Worm (Caenorhabditis elegans) whole organism, early embryonic: Measurements from ENCODE around the gene ZK930.2.

Source experiments
- B0310.2 ChIP-seq: sonication (generic microtip); optimal IDR thresholded peaks from 2 replicates; lab custom pipeline; 2016; ENCODE audit warnings: mild to moderate bottlenecking, missing genetic modification characterization, missing compliant biosample characterization
- ama-1 ChIP-seq: fragments of 150-350 bp; optimal IDR thresholded peaks from 2 replicates; lab custom pipeline; 2014
- flt-1 ChIP-seq: fragments of 200-800 bp; sonication (Bioruptor generic); IDR thresholded peaks from 2 replicates; pipeline ENCODE4 v1.3.6; 2022; ENCODE audit warnings: missing genetic modification characterization, missing compliant biosample characterization
- hmbx-1 ChIP-seq: sonication (generic microtip); optimal IDR thresholded peaks from 2 replicates; lab custom pipeline; 2016; ENCODE audit warnings: mild to moderate bottlenecking, missing genetic modification characterization, missing compliant biosample characterization
- hnd-1 ChIP-seq: sonication (generic microtip); optimal IDR thresholded peaks from 2 replicates; lab custom pipeline; 2016; ENCODE audit warnings: missing genetic modification characterization, missing compliant biosample characterization
- sea-1 ChIP-seq: fragments of 200-800 bp; sonication (Bioruptor generic); conservative IDR thresholded peaks from 2 replicates; pipeline ENCODE4 v1.3.6; 2022; ENCODE audit warnings: missing genetic modification characterization, missing compliant biosample characterization
- tbx-11 ChIP-seq: fragments of 200-800 bp; sonication (Bioruptor generic); IDR thresholded peaks from 2 replicates; pipeline ENCODE4 v1.3.6; 2022; ENCODE audit warnings: missing genetic modification characterization, missing compliant biosample characterization
- tbx-37 ChIP-seq: fragments of 200-800 bp; sonication (Bioruptor generic); conservative IDR thresholded peaks from 2 replicates; pipeline ENCODE4 v1.3.6; 2022; ENCODE audit warnings: missing genetic modification reagents, missing genetic modification characterization, missing compliant biosample characterization
- tra-4 ChIP-seq: sonication (generic microtip); optimal IDR thresholded peaks from 2 replicates; lab custom pipeline; 2017; ENCODE audit warnings: missing genetic modification characterization, missing compliant biosample characterization

- TF ChIP-seq hmbx-1 (tag; lab: Kevin White, UChicago) (no peak), tbx-37 (no peak), hnd-1 (no peak), B0310.2 (no peak), flt-1 (GFP tag; lab: Robert Waterston, UW) (no peak), ama-1 (lab: Kevin White, UChicago) (no peak), tra-4 (no peak), sea-1 (no peak), tbx-11 (no peak)
Measured at ce11 chrII:11926501-11926900, 33.3 kb upstream of the ZK930.2 start.
